Fruit fly (Drosophila melanogaster) whole organism, embryonic: Measurements from ENCODE around the gene CG3008.

ENCODE experiments used
- Aef1 ChIP-seq: fragments of 200-800 bp; sonication (Bioruptor generic); IDR thresholded peaks from 3 replicates; pipeline ENCODE4 v1.3.6; 2022; ENCODE audit warnings: missing biosample characterization, missing genetic modification characterization
- Bgb ChIP-seq: fragments of 200-800 bp; sonication (Bioruptor generic); IDR thresholded peaks from 2 replicates; pipeline ENCODE4 v1.3.6; 2022; ENCODE audit warnings: missing biosample characterization, missing genetic modification characterization; ENCODE audit not compliant: partially characterized antibody
- CG10274 ChIP-seq: fragments of 200-800 bp; sonication (Bioruptor generic); optimal IDR thresholded peaks from 3 replicates; lab custom pipeline; 2017; ENCODE audit warnings: missing biosample characterization, mild to moderate bottlenecking, missing genetic modification characterization
- CG10565 ChIP-seq: fragments of 200-800 bp; sonication (Bioruptor generic); optimal IDR thresholded peaks from 3 replicates; lab custom pipeline; 2016; ENCODE audit warnings: missing biosample characterization, mild to moderate bottlenecking, missing genetic modification characterization
- CG12071 ChIP-seq: fragments of 200-800 bp; sonication (Bioruptor generic); optimal IDR thresholded peaks from 3 replicates; lab custom pipeline; 2018; ENCODE audit warnings: missing biosample characterization, mild to moderate bottlenecking, missing genetic modification characterization
- CG13123 ChIP-seq: fragments of 200-800 bp; sonication (Bioruptor generic); optimal IDR thresholded peaks from 2 replicates; lab custom pipeline; 2016; ENCODE audit warnings: missing biosample characterization, missing genetic modification characterization
- CG13287 ChIP-seq: fragments of 200-800 bp; sonication (Bioruptor generic); IDR thresholded peaks from 2 replicates; pipeline ENCODE4 v1.3.6; 2022; ENCODE audit warnings: missing biosample characterization, missing genetic modification characterization; ENCODE audit not compliant: partially characterized antibody
- CG14667 ChIP-seq: fragments of 200-800 bp; sonication (Bioruptor generic); IDR thresholded peaks from 2 replicates; pipeline ENCODE4 v1.3.6; 2022; ENCODE audit warnings: missing biosample characterization, missing genetic modification characterization
- CG15479 ChIP-seq: fragments of 200-800 bp; sonication (Bioruptor generic); optimal IDR thresholded peaks from 3 replicates; lab custom pipeline; 2019; ENCODE audit warnings: missing biosample characterization, mild to moderate bottlenecking, missing genetic modification characterization, moderate library complexity
- CG1602 ChIP-seq: fragments of 200-800 bp; sonication (Bioruptor generic); optimal IDR thresholded peaks from 3 replicates; lab custom pipeline; 2016; ENCODE audit warnings: missing biosample characterization, missing genetic modification characterization
- CG16813 ChIP-seq: fragments of 200-800 bp; sonication (Bioruptor generic); IDR thresholded peaks from 3 replicates; pipeline ENCODE4 v1.3.6; 2022; ENCODE audit warnings: missing biosample characterization, missing genetic modification characterization; ENCODE audit not compliant: partially characterized antibody
- CG17612 ChIP-seq: fragments of 200-800 bp; sonication (Bioruptor generic); IDR thresholded peaks from 2 replicates; pipeline ENCODE4 v1.3.6; 2022; ENCODE audit warnings: missing biosample characterization, missing genetic modification characterization
- CG17802 ChIP-seq: fragments of 200-800 bp; sonication (Bioruptor generic); optimal IDR thresholded peaks from 2 replicates; lab custom pipeline; 2018; ENCODE audit warnings: missing biosample characterization, mild to moderate bottlenecking, missing genetic modification characterization, moderate library complexity
- CG1792 ChIP-seq: fragments of 200-800 bp; sonication (Bioruptor generic); optimal IDR thresholded peaks from 2 replicates; lab custom pipeline; 2016; ENCODE audit warnings: missing biosample characterization, missing genetic modification characterization
- CG2120 ChIP-seq: fragments of 200-800 bp; sonication (Bioruptor generic); optimal IDR thresholded peaks from 3 replicates; lab custom pipeline; 2016; ENCODE audit warnings: missing biosample characterization, missing genetic modification characterization
- CG2129 ChIP-seq: fragments of 200-800 bp; sonication (Bioruptor generic); IDR thresholded peaks from 2 replicates; pipeline ENCODE4 v1.3.6; 2022; ENCODE audit warnings: missing biosample characterization, missing genetic modification characterization; ENCODE audit not compliant: partially characterized antibody
- CG34422 ChIP-seq: fragments of 200-800 bp; sonication (Bioruptor generic); IDR thresholded peaks from 3 replicates; pipeline ENCODE4 v1.3.6; 2022; ENCODE audit warnings: missing biosample characterization, missing genetic modification characterization
- CG3838 ChIP-seq: fragments of 200-800 bp; sonication (Bioruptor generic); optimal IDR thresholded peaks from 3 replicates; lab custom pipeline; 2016; ENCODE audit warnings: missing biosample characterization, missing genetic modification characterization
- CG4360 ChIP-seq: fragments of 200-800 bp; sonication (Bioruptor generic); IDR thresholded peaks from 2 replicates; pipeline ENCODE4 v1.3.6; 2022; ENCODE audit warnings: missing biosample characterization, missing genetic modification characterization
- CG4617 ChIP-seq: fragments of 200-800 bp; sonication (Bioruptor generic); optimal IDR thresholded peaks from 3 replicates; lab custom pipeline; 2016; ENCODE audit warnings: missing biosample characterization, missing genetic modification characterization, borderline replicate concordance
- CG6175 ChIP-seq: fragments of 200-800 bp; sonication (Bioruptor generic); IDR thresholded peaks from 3 replicates; pipeline ENCODE4 v1.3.6; 2022; ENCODE audit warnings: missing biosample characterization, missing genetic modification characterization
- CG6854 ChIP-seq: fragments of 200-800 bp; sonication (Bioruptor generic); optimal IDR thresholded peaks from 3 replicates; lab custom pipeline; 2017; ENCODE audit warnings: missing biosample characterization, mild to moderate bottlenecking, missing genetic modification characterization
- CG8281 ChIP-seq: fragments of 200-800 bp; sonication (Bioruptor generic); optimal IDR thresholded peaks from 2 replicates; lab custom pipeline; 2018; ENCODE audit warnings: missing biosample characterization, mild to moderate bottlenecking, missing genetic modification characterization, moderate library complexity
- CG8478 ChIP-seq: fragments of >200 bp; optimal IDR thresholded peaks from 2 replicates; lab custom pipeline; 2018
- CG9727 ChIP-seq: fragments of 200-800 bp; sonication (Bioruptor generic); optimal IDR thresholded peaks from 3 replicates; lab custom pipeline; 2017; ENCODE audit warnings: missing biosample characterization, mild to moderate bottlenecking, missing genetic modification characterization
- CG9876 ChIP-seq: fragments of 200-800 bp; sonication (Bioruptor generic); optimal IDR thresholded peaks from 2 replicates; lab custom pipeline; 2016; ENCODE audit warnings: missing biosample characterization, missing genetic modification characterization
- D19B ChIP-seq: fragments of 200-800 bp; sonication (Bioruptor generic); optimal IDR thresholded peaks from 2 replicates; lab custom pipeline; 2017; ENCODE audit warnings: missing biosample characterization, mild to moderate bottlenecking, missing genetic modification characterization
- Dad ChIP-seq: fragments of 200-800 bp; sonication (Bioruptor generic); optimal IDR thresholded peaks from 3 replicates; lab custom pipeline; 2016; ENCODE audit warnings: missing biosample characterization, missing genetic modification characterization
- Deaf1 ChIP-seq: fragments of 200-800 bp; optimal IDR thresholded peaks from 3 replicates; lab custom pipeline; 2019; ENCODE audit warnings: missing biosample characterization, mild to moderate bottlenecking, missing genetic modification characterization, moderate library complexity
- Dek ChIP-seq: fragments of 200-800 bp; sonication (Bioruptor generic); optimal IDR thresholded peaks from 3 replicates; lab custom pipeline; 2019; ENCODE audit warnings: missing biosample characterization, mild to moderate bottlenecking, missing genetic modification characterization, moderate library complexity
- HmgD ChIP-seq: fragments of 200-800 bp; sonication (Bioruptor generic); optimal IDR thresholded peaks from 3 replicates; lab custom pipeline; 2016; ENCODE audit warnings: missing biosample characterization, missing genetic modification characterization
- Hsf ChIP-seq: fragments of 200-800 bp; sonication (Bioruptor generic); optimal IDR thresholded peaks from 3 replicates; lab custom pipeline; 2016; ENCODE audit warnings: missing biosample characterization, missing genetic modification characterization
- NFAT ChIP-seq: fragments of 200-800 bp; sonication (Bioruptor generic); IDR thresholded peaks from 2 replicates; pipeline ENCODE4 v1.3.6; 2022; ENCODE audit warnings: missing biosample characterization, missing genetic modification characterization
- Ravus ChIP-seq: fragments of 200-800 bp; sonication (Bioruptor generic); IDR thresholded peaks from 2 replicates; pipeline ENCODE4 v1.3.6; 2022; ENCODE audit warnings: missing biosample characterization, missing genetic modification characterization
- TFAM ChIP-seq: fragments of 200-800 bp; sonication (Bioruptor generic); optimal IDR thresholded peaks from 2 replicates; lab custom pipeline; 2017; ENCODE audit warnings: missing biosample characterization, missing genetic modification characterization, inconsistent platforms
- Tbp ChIP-seq: fragments of >200 bp; optimal IDR thresholded peaks from 2 replicates; lab custom pipeline; 2018; ENCODE audit warnings: missing biosample characterization, missing genetic modification characterization
- bab2 ChIP-seq: fragments of 200-800 bp; sonication (Bioruptor generic); optimal IDR thresholded peaks from 2 replicates; lab custom pipeline; 2016; ENCODE audit warnings: missing biosample characterization, missing genetic modification characterization
- cas ChIP-seq: fragments of 200-800 bp; sonication (Bioruptor generic); IDR thresholded peaks from 2 replicates; pipeline ENCODE4 v1.3.6; 2022; ENCODE audit warnings: missing biosample characterization, missing genetic modification characterization
- cwo ChIP-seq: fragments of 200-800 bp; sonication (Bioruptor generic); optimal IDR thresholded peaks from 3 replicates; lab custom pipeline; 2017; ENCODE audit warnings: missing biosample characterization, missing genetic modification characterization, mild to moderate bottlenecking, moderate library complexity, missing genetic modification reagents
- dati ChIP-seq: fragments of 200-800 bp; sonication (Bioruptor generic); IDR thresholded peaks from 2 replicates; pipeline ENCODE4 v1.3.6; 2022; ENCODE audit warnings: missing biosample characterization, missing genetic modification characterization
- en ChIP-seq: fragments of 200-800 bp; sonication (Bioruptor generic); optimal IDR thresholded peaks from 2 replicates; lab custom pipeline; 2016; ENCODE audit warnings: missing biosample characterization, missing genetic modification characterization
- fd3F ChIP-seq: fragments of 200-800 bp; sonication (Bioruptor generic); optimal IDR thresholded peaks from 2 replicates; lab custom pipeline; 2018; ENCODE audit warnings: missing biosample characterization, mild to moderate bottlenecking, missing genetic modification characterization, moderate library complexity
- knrl ChIP-seq: fragments of 200-800 bp; sonication (Bioruptor generic); IDR thresholded peaks from 3 replicates; pipeline ENCODE4 v1.3.6; 2022; ENCODE audit warnings: missing biosample characterization, missing genetic modification characterization; ENCODE audit not compliant: partially characterized antibody
- lilli ChIP-seq: fragments of 200-800 bp; sonication (Bioruptor generic); optimal IDR thresholded peaks from 3 replicates; lab custom pipeline; 2016; ENCODE audit warnings: missing biosample characterization, missing genetic modification characterization
- luna ChIP-seq: fragments of 200-800 bp; sonication (Bioruptor generic); optimal IDR thresholded peaks from 2 replicates; lab custom pipeline; 2016; ENCODE audit warnings: missing biosample characterization, missing genetic modification characterization
- nmo ChIP-seq: fragments of 200-800 bp; sonication (Bioruptor generic); optimal IDR thresholded peaks from 2 replicates; lab custom pipeline; 2018; ENCODE audit warnings: missing biosample characterization, mild to moderate bottlenecking, missing genetic modification characterization, moderate library complexity
- org-1 ChIP-seq: fragments of 200-800 bp; sonication (Bioruptor generic); optimal IDR thresholded peaks from 2 replicates; lab custom pipeline; 2017; ENCODE audit warnings: missing biosample characterization, missing genetic modification characterization
- pnt ChIP-seq: fragments of 200-800 bp; sonication (Bioruptor generic); optimal IDR thresholded peaks from 3 replicates; lab custom pipeline; 2016; ENCODE audit warnings: missing biosample characterization, missing genetic modification characterization
- sisA ChIP-seq: fragments of 200-800 bp; sonication (Bioruptor generic); IDR thresholded peaks from 2 replicates; pipeline ENCODE4 v1.3.6; 2022; ENCODE audit warnings: missing biosample characterization, missing genetic modification characterization
- trem ChIP-seq: fragments of 200-800 bp; optimal IDR thresholded peaks from 3 replicates; lab custom pipeline; 2019; ENCODE audit warnings: missing biosample characterization, mild to moderate bottlenecking, missing genetic modification characterization, moderate library complexity
- tup ChIP-seq: fragments of 200-800 bp; sonication (Bioruptor generic); optimal IDR thresholded peaks from 2 replicates; lab custom pipeline; 2016; ENCODE audit warnings: missing biosample characterization, mild to moderate bottlenecking, missing genetic modification characterization, moderate library complexity
- vvl ChIP-seq: fragments of 200-800 bp; sonication (Bioruptor generic); IDR thresholded peaks from 2 replicates; pipeline ENCODE4 v1.3.6; 2022; ENCODE audit warnings: missing biosample characterization, missing genetic modification characterization

The CG3008 gene

dm6 chr2L:4856118-4856517 is 27.0 kb upstream of the CG3008 start (continued):
- TF ChIP-seq cwo (GFP tag; lab: Kevin White, UChicago) (peak; percentile 66), CG2129 (GFP tag; lab: Robert Waterston, UW) (no peak), HmgD (GFP tag; lab: Kevin White, UChicago) (no peak), CG17802 (peak; percentile 11), Dek (tag; lab: Kevin White, UChicago) (peak; percentile 58), Hsf (GFP tag; lab: Kevin White, UChicago) (peak; percentile 18), CG3838 (GFP tag; lab: Kevin White, UChicago) (no peak), CG6854 (GFP tag; lab: Kevin White, UChicago) (peak; percentile 23), pnt (peak; percentile 31), Tbp (GFP tag; lab: Kevin White, UChicago) (no peak), lilli (GFP tag; lab: Kevin White, UChicago) (peak; percentile 57), dati (GFP tag; lab: Robert Waterston, UW) (no peak), org-1 (GFP tag; lab: Kevin White, UChicago) (peak; percentile 37), CG16813 (GFP tag; lab: Robert Waterston, UW) (no peak), CG13123 (GFP tag; lab: Kevin White, UChicago) (no peak), TFAM (no peak), CG13287 (GFP tag; lab: Robert Waterston, UW) (no peak), CG10565 (GFP tag; lab: Kevin White, UChicago) (no peak), CG12071 (GFP tag; lab: Kevin White, UChicago) (peak; percentile 52), tup (GFP tag; lab: Kevin White, UChicago) (no peak), sisA (GFP tag; lab: Robert Waterston, UW) (peak; percentile 43; the same call in 1 of the 2 replicates), nmo (GFP tag; lab: Kevin White, UChicago) (peak; percentile 51), fd3F (GFP tag; lab: Kevin White, UChicago) (peak; percentile 9), Ravus (no peak), Bgb (no peak), CG9727 (peak; percentile 48), Aef1 (GFP tag; lab: Robert Waterston, UW) (peak; percentile 33; the same call in 1 of the 3 replicates), NFAT (no peak), luna (GFP tag; lab: Kevin White, UChicago) (no peak), CG34422 (GFP tag; lab: Robert Waterston, UW) (peak; percentile 68), vvl (GFP tag; lab: Robert Waterston, UW) (peak; percentile 70), CG4360 (GFP tag; lab: Robert Waterston, UW) (no peak), CG2120 (GFP tag; lab: Kevin White, UChicago) (peak; percentile 66), CG8281 (tag; lab: Kevin White, UChicago) (peak; percentile 5), cas (no peak), CG17612 (GFP tag; lab: Robert Waterston, UW) (no peak), CG1602 (GFP tag; lab: Kevin White, UChicago) (peak; percentile 49), CG8478 (lab: Kevin White, UChicago) (no peak), CG6175 (GFP tag; lab: Robert Waterston, UW) (no peak), CG1792 (GFP tag; lab: Kevin White, UChicago) (no peak), trem (tag; lab: Kevin White, UChicago) (peak; percentile 67), CG4617 (GFP tag; lab: Kevin White, UChicago) (no peak), knrl (no peak), en (GFP tag; lab: Kevin White, UChicago) (no peak), CG9876 (GFP tag; lab: Kevin White, UChicago) (no peak), CG14667 (GFP tag; lab: Robert Waterston, UW) (peak; percentile 56), Dad (GFP tag; lab: Kevin White, UChicago) (no peak), D19B (no peak), bab2 (GFP tag; lab: Kevin White, UChicago) (no peak), CG10274 (no peak), Deaf1 (peak; percentile 12), CG15479 (no peak)
